Worm (Caenorhabditis elegans) whole organism, midembryonic: Measurements from ENCODE around the gene srx-80.

ENCODE experiments used
- T22C8.4 ChIP-seq: fragments of 200-800 bp; sonication (Bioruptor generic); IDR thresholded peaks from 2 replicates; pipeline ENCODE4 v1.3.6; 2022; ENCODE audit warnings: missing genetic modification characterization, missing compliant biosample characterization
- cog-1 ChIP-seq: sonication (generic microtip); optimal IDR thresholded peaks from 2 replicates; lab custom pipeline; 2016; ENCODE audit warnings: missing genetic modification characterization, missing compliant biosample characterization
- flt-1 ChIP-seq: fragments of 200-800 bp; sonication (Bioruptor generic); IDR thresholded peaks from 2 replicates; pipeline ENCODE4 v1.3.6; 2022; ENCODE audit warnings: missing genetic modification characterization, missing compliant biosample characterization
- klf-2 ChIP-seq: fragments of 200-800 bp; sonication (Bioruptor generic); conservative IDR thresholded peaks from 2 replicates; pipeline ENCODE4 v1.3.6; 2022; ENCODE audit warnings: missing genetic modification reagents, missing genetic modification characterization, missing compliant biosample characterization
- ref-1 ChIP-seq: fragments of 200-800 bp; sonication (Bioruptor generic); conservative IDR thresholded peaks from 2 replicates; pipeline ENCODE4 v1.3.6; 2022; ENCODE audit warnings: missing genetic modification reagents, missing genetic modification characterization, missing compliant biosample characterization
- tab-1 ChIP-seq: fragments of 200-800 bp; sonication (Bioruptor generic); IDR thresholded peaks from 2 replicates; pipeline ENCODE4 v1.3.6; 2022; ENCODE audit warnings: missing genetic modification characterization, missing compliant biosample characterization
- ztf-29 ChIP-seq: fragments of 200-800 bp; sonication (Bioruptor generic); IDR thresholded peaks from 2 replicates; pipeline ENCODE4 v1.3.6; 2022; ENCODE audit warnings: missing genetic modification reagents, missing genetic modification characterization, missing compliant biosample characterization

DNA sequence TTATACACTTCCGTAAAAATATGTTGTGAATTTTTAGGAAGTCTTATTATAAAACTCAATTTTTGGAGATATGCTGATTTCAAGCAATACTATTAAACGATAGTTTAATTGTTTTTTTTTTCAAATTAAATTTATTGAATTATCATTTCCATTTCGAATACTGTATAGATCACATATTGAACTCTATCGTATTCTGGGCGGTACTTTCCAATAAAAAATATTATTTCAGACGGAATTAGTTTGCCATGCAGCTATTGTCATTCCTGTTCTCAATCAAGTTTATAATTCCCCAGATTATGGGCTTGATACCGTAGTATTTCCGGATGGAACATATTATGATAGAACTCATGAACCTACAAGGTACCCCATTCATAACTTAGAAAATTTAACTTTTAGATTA lies 19.0 kb upstream of the srx-80 start:
- TF ChIP-seq T22C8.4 (GFP tag; lab: Robert Waterston, UW) (no peak), ref-1 (GFP tag; lab: Robert Waterston, UW) (no peak), tab-1 (GFP tag; lab: Robert Waterston, UW) (no peak), cog-1 (tag; lab: Kevin White, UChicago) (no peak), flt-1 (GFP tag; lab: Robert Waterston, UW) (no peak), ztf-29 (GFP tag; lab: Robert Waterston, UW) (no peak), klf-2 (no peak)
